Worm (Caenorhabditis elegans) whole organism, L2 larva: ENCODE measurements around the gene tebp-1.

Experiments used
- C34F6.9 ChIP-seq: fragments of 150-350 bp; optimal IDR thresholded peaks from 2 replicates; lab custom pipeline; 2014; ENCODE audit warnings: missing biosample characterization, missing genetic modification characterization
- F13H6.1 ChIP-seq: sonication (generic microtip); optimal IDR thresholded peaks from 2 replicates; lab custom pipeline; 2016; ENCODE audit warnings: missing genetic modification characterization, missing compliant biosample characterization
- R02D3.7 ChIP-seq: fragments of 150-350 bp; optimal IDR thresholded peaks from 2 replicates; lab custom pipeline; 2014; ENCODE audit warnings: missing biosample characterization, missing genetic modification characterization
- Y55F3AM.14 ChIP-seq: fragments of 200-800 bp; sonication (Bioruptor generic); optimal IDR thresholded peaks from 2 replicates; lab custom pipeline; 2018; ENCODE audit warnings: mild to moderate bottlenecking, missing genetic modification characterization, missing compliant biosample characterization
- ZK546.5 ChIP-seq: sonication (generic microtip); optimal IDR thresholded peaks from 2 replicates; lab custom pipeline; 2017; ENCODE audit warnings: missing biosample characterization, missing genetic modification characterization
- alr-1 ChIP-seq: fragments of 150-350 bp; optimal IDR thresholded peaks from 2 replicates; lab custom pipeline; 2014; ENCODE audit warnings: missing biosample characterization, missing genetic modification characterization
- aly-2 ChIP-seq: fragments of 150-350 bp; optimal IDR thresholded peaks from 2 replicates; lab custom pipeline; 2014; ENCODE audit warnings: missing biosample characterization, missing genetic modification characterization
- ama-1 ChIP-seq: fragments of 150-350 bp; optimal IDR thresholded peaks from 2 replicates; lab custom pipeline; 2018; ENCODE audit warnings: inconsistent platforms
- blmp-1 ChIP-seq: sonication (generic microtip); optimal IDR thresholded peaks from 2 replicates; lab custom pipeline; 2017; ENCODE audit warnings: missing genetic modification characterization, mild to moderate bottlenecking, missing compliant biosample characterization, antibody characterized with exemption, moderate library complexity; ENCODE audit not compliant: insufficient read depth
- ceh-16 ChIP-seq: fragments of 150-350 bp; optimal IDR thresholded peaks from 2 replicates; lab custom pipeline; 2014; ENCODE audit warnings: missing biosample characterization, missing genetic modification characterization
- ceh-82 ChIP-seq: fragments of 150-350 bp; optimal IDR thresholded peaks from 2 replicates; lab custom pipeline; 2014; ENCODE audit warnings: missing biosample characterization, missing genetic modification characterization
- crh-2 ChIP-seq: sonication (generic microtip); optimal IDR thresholded peaks from 2 replicates; lab custom pipeline; 2017; ENCODE audit warnings: missing biosample characterization, missing genetic modification characterization
- dmd-4 ChIP-seq: sonication (generic microtip); optimal IDR thresholded peaks from 2 replicates; lab custom pipeline; 2017; ENCODE audit warnings: missing biosample characterization, missing genetic modification characterization
- egl-27 ChIP-seq: sonication (generic microtip); optimal IDR thresholded peaks from 3 replicates; lab custom pipeline; 2017; ENCODE audit warnings: missing biosample characterization, missing genetic modification reagents, missing genetic modification characterization
- elt-1 ChIP-seq: fragments of 150-350 bp; optimal IDR thresholded peaks from 2 replicates; lab custom pipeline; 2014; ENCODE audit warnings: missing biosample characterization, missing genetic modification characterization
- elt-3 ChIP-seq: sonication (generic microtip); optimal IDR thresholded peaks from 2 replicates; lab custom pipeline; 2017; ENCODE audit warnings: missing biosample characterization, missing genetic modification characterization
- fos-1 ChIP-seq: fragments of 150-350 bp; optimal IDR thresholded peaks from 2 replicates; lab custom pipeline; 2014; ENCODE audit warnings: missing biosample characterization, missing genetic modification characterization
- gmeb-1 ChIP-seq: fragments of 150-350 bp; optimal IDR thresholded peaks from 2 replicates; lab custom pipeline; 2014; ENCODE audit warnings: missing biosample characterization, missing genetic modification characterization
- lin-11 ChIP-seq: fragments of 150-350 bp; sonication (generic microtip); optimal IDR thresholded peaks from 2 replicates; lab custom pipeline; 2014; ENCODE audit warnings: missing biosample characterization, missing genetic modification characterization, inconsistent platforms, mixed read lengths
- lin-13 ChIP-seq: fragments of 150-350 bp; optimal IDR thresholded peaks from 2 replicates; lab custom pipeline; 2014; ENCODE audit warnings: missing biosample characterization, missing genetic modification reagents, missing genetic modification characterization
- lin-39 ChIP-seq: fragments of 150-350 bp; optimal IDR thresholded peaks from 2 replicates; lab custom pipeline; 2014; ENCODE audit warnings: missing biosample characterization, missing genetic modification reagents, missing genetic modification characterization
- lsy-2 ChIP-seq, 2 experiments: fragments of 150-350 bp in 1 of 2; sonication (generic microtip) in 1 of 2; optimal IDR thresholded peaks; 2 replicates each; lab custom pipeline; 2014 to 2017; ENCODE audit warnings: missing biosample characterization in 2 of 2, missing genetic modification characterization in 2 of 2
- mab-5 ChIP-seq: fragments of 150-350 bp; optimal IDR thresholded peaks from 2 replicates; lab custom pipeline; 2014; ENCODE audit warnings: missing biosample characterization, missing genetic modification characterization
- mbf-1 ChIP-seq: sonication (generic microtip); optimal IDR thresholded peaks from 2 replicates; lab custom pipeline; 2017; ENCODE audit warnings: missing biosample characterization, missing genetic modification characterization
- mdl-1 ChIP-seq, 2 experiments: fragments of 150-350 bp in 1 of 2; sonication (generic microtip) in 1 of 2; optimal IDR thresholded peaks; 2 replicates each; lab custom pipeline; 2017; ENCODE audit warnings: missing biosample characterization in 2 of 2, missing genetic modification characterization in 2 of 2
- nhr-10 ChIP-seq: sonication (generic microtip); optimal IDR thresholded peaks from 2 replicates; lab custom pipeline; 2017; ENCODE audit warnings: missing biosample characterization, missing genetic modification characterization
- nhr-11 ChIP-seq: fragments of 150-350 bp; optimal IDR thresholded peaks from 2 replicates; lab custom pipeline; 2014; ENCODE audit warnings: missing biosample characterization, missing genetic modification characterization
- nhr-12 ChIP-seq: fragments of 150-350 bp; optimal IDR thresholded peaks from 2 replicates; lab custom pipeline; 2014; ENCODE audit warnings: missing biosample characterization, missing genetic modification characterization
- nhr-129 ChIP-seq: fragments of 150-350 bp; optimal IDR thresholded peaks from 2 replicates; lab custom pipeline; 2014; ENCODE audit warnings: missing biosample characterization, missing genetic modification characterization
- nhr-21 ChIP-seq: fragments of 150-350 bp; optimal IDR thresholded peaks from 2 replicates; lab custom pipeline; 2014; ENCODE audit warnings: missing biosample characterization, missing genetic modification characterization
- nhr-23 ChIP-seq: fragments of 150-350 bp; optimal IDR thresholded peaks from 2 replicates; lab custom pipeline; 2014; ENCODE audit warnings: missing biosample characterization, missing genetic modification reagents, missing genetic modification characterization
- nhr-237 ChIP-seq: fragments of 150-350 bp; optimal IDR thresholded peaks from 2 replicates; lab custom pipeline; 2014; ENCODE audit warnings: missing biosample characterization, missing genetic modification characterization
- nhr-25 ChIP-seq: fragments of 150-350 bp; sonication (generic microtip); optimal IDR thresholded peaks from 3 replicates; lab custom pipeline; 2014; ENCODE audit warnings: missing biosample characterization, missing genetic modification characterization
- nhr-6 ChIP-seq: fragments of 150-350 bp; optimal IDR thresholded peaks from 2 replicates; lab custom pipeline; 2014; ENCODE audit warnings: missing biosample characterization, missing genetic modification characterization
- nhr-77 ChIP-seq: fragments of 150-350 bp; optimal IDR thresholded peaks from 2 replicates; lab custom pipeline; 2014; ENCODE audit warnings: missing biosample characterization, missing genetic modification characterization
- peb-1 ChIP-seq: fragments of 150-350 bp; optimal IDR thresholded peaks from 2 replicates; lab custom pipeline; 2014; ENCODE audit warnings: missing biosample characterization, missing genetic modification characterization
- sem-4 ChIP-seq: fragments of 150-350 bp; optimal IDR thresholded peaks from 2 replicates; lab custom pipeline; 2014; ENCODE audit warnings: missing biosample characterization, missing genetic modification reagents, missing genetic modification characterization
- skn-1 ChIP-seq: sonication (generic microtip); optimal IDR thresholded peaks from 2 replicates; lab custom pipeline; 2017; ENCODE audit warnings: missing biosample characterization, missing genetic modification characterization
- sma-3 ChIP-seq: sonication (generic microtip); optimal IDR thresholded peaks from 2 replicates; lab custom pipeline; 2016; ENCODE audit warnings: missing genetic modification reagents, missing genetic modification characterization, missing compliant biosample characterization
- sma-9 ChIP-seq, 2 experiments: fragments of 150-350 bp in 1 of 2; sonication (generic microtip) in 1 of 2; optimal IDR thresholded peaks; 2 replicates each; lab custom pipeline; 2014 to 2016; ENCODE audit warnings: missing genetic modification characterization in 2 of 2, mild to moderate bottlenecking in 1 of 2, missing biosample characterization in 1 of 2, missing compliant biosample characterization in 1 of 2, missing genetic modification reagents in 1 of 2, moderate library complexity in 1 of 2
- snpc-4 ChIP-seq: fragments of 150-350 bp; optimal IDR thresholded peaks from 2 replicates; lab custom pipeline; 2014; ENCODE audit warnings: missing biosample characterization, missing genetic modification characterization
- unc-39 ChIP-seq: fragments of 150-350 bp; optimal IDR thresholded peaks from 2 replicates; lab custom pipeline; 2014; ENCODE audit warnings: missing biosample characterization, missing genetic modification characterization
- unc-55 ChIP-seq: fragments of 150-350 bp; sonication (generic microtip); optimal IDR thresholded peaks from 3 replicates; lab custom pipeline; 2014; ENCODE audit warnings: missing biosample characterization, missing genetic modification reagents, missing genetic modification characterization
- unc-62 ChIP-seq: fragments of 150-350 bp; optimal IDR thresholded peaks from 2 replicates; lab custom pipeline; 2014; ENCODE audit warnings: missing biosample characterization, missing genetic modification reagents, missing genetic modification characterization
- zag-1 ChIP-seq: fragments of 150-350 bp; optimal IDR thresholded peaks from 2 replicates; lab custom pipeline; 2014; ENCODE audit warnings: missing biosample characterization, missing genetic modification characterization
- ztf-1 ChIP-seq: fragments of 200-800 bp; sonication (Bioruptor generic); conservative IDR thresholded peaks from 2 replicates; pipeline ENCODE4 v1.3.6; 2022; ENCODE audit warnings: missing genetic modification characterization, missing compliant biosample characterization
- ztf-11 ChIP-seq: sonication (generic microtip); optimal IDR thresholded peaks from 2 replicates; lab custom pipeline; 2017; ENCODE audit warnings: missing biosample characterization, missing genetic modification characterization
- ztf-4 ChIP-seq: fragments of 150-350 bp; optimal IDR thresholded peaks from 2 replicates; lab custom pipeline; 2014; ENCODE audit warnings: missing biosample characterization, missing genetic modification characterization

The tebp-1 gene

DNA sequence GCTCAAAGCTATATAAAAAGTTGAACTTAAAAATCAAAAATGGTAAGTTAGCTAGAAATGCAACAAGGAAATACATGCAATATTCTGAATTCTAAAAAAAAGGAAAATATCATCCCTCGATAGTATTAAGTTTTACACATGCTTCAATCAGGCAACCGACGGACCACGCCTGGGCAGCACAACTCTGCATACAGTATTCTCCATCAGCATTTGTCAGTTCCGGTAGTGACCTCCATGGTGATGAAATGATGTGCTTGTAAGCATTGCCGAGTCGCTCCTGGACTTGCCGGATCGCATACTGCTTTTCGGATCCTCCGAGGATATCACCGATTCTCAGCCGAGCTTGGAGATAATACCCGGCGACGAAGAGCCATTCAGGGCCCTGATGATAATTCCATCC is 11.1 kb upstream of the tebp-1 start:
- TF ChIP-seq lsy-2 (tag; optimal IDR thresholded peaks at IDR 0.05; lab: Kevin White, UChicago) (peak in 1 of 2 experiments; percentile 15), peb-1 (no peak)

DNA sequence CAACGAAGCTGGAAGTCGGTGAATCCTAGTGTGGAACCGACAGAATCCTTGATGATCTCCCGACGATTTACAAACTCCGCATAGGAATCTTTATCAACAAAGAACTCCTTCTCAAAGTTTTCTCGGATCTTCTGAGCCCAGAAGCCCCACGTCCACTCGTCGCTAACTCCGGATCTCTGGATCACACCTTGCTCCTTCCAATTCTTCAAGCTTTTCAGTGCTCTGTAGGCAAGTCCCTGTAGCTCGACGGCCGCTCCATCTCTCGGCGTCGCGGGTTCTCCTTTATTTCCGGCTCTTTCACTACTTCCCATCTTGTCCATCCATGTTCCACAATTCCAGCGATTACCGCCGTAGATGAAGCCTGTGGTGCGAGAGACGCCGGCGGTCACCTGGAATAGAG is 10.5 kb upstream of the tebp-1 start:
- TF ChIP-seq nhr-21 (tag; lab: Kevin White, UChicago): no peak
- no peak for TF ChIP-seq ztf-11 (tag; lab: Kevin White, UChicago)
- TF ChIP-seq unc-39 (tag; lab: Kevin White, UChicago): no peak
- TF ChIP-seq nhr-77 (tag; lab: Kevin White, UChicago): no peak
- no peak for TF ChIP-seq nhr-11 (tag; lab: Kevin White, UChicago)
- TF ChIP-seq ztf-1 (GFP tag; lab: Robert Waterston, UW): no peak
- TF ChIP-seq Y55F3AM.14 (GFP tag; lab: Kevin White, UChicago): no peak
- no peak for TF ChIP-seq lin-39 (tag; lab: Kevin White, UChicago)
- no peak for TF ChIP-seq nhr-129 (tag; lab: Kevin White, UChicago)
- no peak for TF ChIP-seq lin-11
- TF ChIP-seq nhr-237 (tag; lab: Kevin White, UChicago): no peak
- no peak for TF ChIP-seq lsy-2 (tag; optimal IDR thresholded peaks at IDR 0.05; lab: Kevin White, UChicago)
- no peak for TF ChIP-seq sma-9 (GFP tag; optimal IDR thresholded peaks at IDR 0.05; lab: Kevin White, UChicago)
- TF ChIP-seq sma-9 (tag; optimal IDR thresholded peaks at IDR 0.05; lab: Kevin White, UChicago): no peak
- TF ChIP-seq elt-3: no peak
- no peak for TF ChIP-seq aly-2
- TF ChIP-seq egl-27 (tag; lab: Kevin White, UChicago): no peak

ce11 chrII:14357936-14358416 is 3.8 kb upstream of the tebp-1 start, which contains the start of the genes agl-1 and pfs-2:
Gene agl-1 (minus strand): TSS chrII:14358113.
Gene pfs-2 (plus strand): TSS chrII:14358366.
- TF ChIP-seq F13H6.1 (tag; lab: Kevin White, UChicago): peak; percentile 64
- TF ChIP-seq unc-55: peak; percentile 84
- peak; percentile 48 for TF ChIP-seq snpc-4 (tag; lab: Kevin White, UChicago)
- TF ChIP-seq peb-1: no peak
- TF ChIP-seq egl-27 (tag; lab: Kevin White, UChicago): peak; percentile 10
- TF ChIP-seq alr-1 (tag; lab: Kevin White, UChicago): no peak
- no peak for TF ChIP-seq ztf-1 (GFP tag; lab: Robert Waterston, UW)
- no peak for TF ChIP-seq nhr-6 (tag; lab: Kevin White, UChicago)
- TF ChIP-seq nhr-25: peak; percentile 42
- peak; percentile 51 to 75 for TF ChIP-seq mdl-1 (tag; optimal IDR thresholded peaks at IDR 0.05; lab: Kevin White, UChicago)
- no peak for TF ChIP-seq unc-62 (GFP tag; lab: Kevin White, UChicago)
- TF ChIP-seq nhr-12 (tag; lab: Kevin White, UChicago): no peak
- no peak for TF ChIP-seq elt-1
- TF ChIP-seq skn-1 (tag; lab: Kevin White, UChicago): no peak
- TF ChIP-seq nhr-77 (tag; lab: Kevin White, UChicago): no peak
- TF ChIP-seq mab-5 (tag; lab: Kevin White, UChicago): peak; percentile 53
- no peak for TF ChIP-seq ceh-16 (tag; lab: Kevin White, UChicago)
- peak; percentile 82 for TF ChIP-seq crh-2 (tag; lab: Kevin White, UChicago)
- no peak for TF ChIP-seq ztf-4
- TF ChIP-seq sma-3 (GFP tag; lab: Kevin White, UChicago): peak; percentile 40
- TF ChIP-seq sma-9 (GFP tag; optimal IDR thresholded peaks at IDR 0.05; lab: Kevin White, UChicago): peak; percentile 63
- TF ChIP-seq sma-9 (tag; optimal IDR thresholded peaks at IDR 0.05; lab: Kevin White, UChicago): no peak
- peak; percentile 81 for TF ChIP-seq nhr-129 (tag; lab: Kevin White, UChicago)
- TF ChIP-seq Y55F3AM.14 (GFP tag; lab: Kevin White, UChicago): peak; percentile 51
- TF ChIP-seq lin-13 (GFP tag; lab: Kevin White, UChicago): peak; percentile 77
- peak; percentile 7 for TF ChIP-seq lin-11
- TF ChIP-seq ZK546.5 (tag; lab: Kevin White, UChicago): peak; percentile 43
- TF ChIP-seq mbf-1 (tag; lab: Kevin White, UChicago): no peak
- TF ChIP-seq nhr-23 (tag; lab: Kevin White, UChicago): no peak
- no peak for TF ChIP-seq dmd-4 (tag; lab: Kevin White, UChicago)
- TF ChIP-seq ceh-82 (tag; lab: Kevin White, UChicago): no peak
- peak; percentile 31 for TF ChIP-seq fos-1 (tag; lab: Kevin White, UChicago)
- peak; percentile 2 for TF ChIP-seq blmp-1
- no peak for TF ChIP-seq aly-2
- no peak for TF ChIP-seq lin-39 (tag; lab: Kevin White, UChicago)
- TF ChIP-seq ama-1: peak; percentile 25
- peak; percentile 39 for TF ChIP-seq zag-1
- peak; percentile 91 for TF ChIP-seq C34F6.9 (tag; lab: Kevin White, UChicago)
- TF ChIP-seq sem-4 (tag; lab: Kevin White, UChicago): peak; percentile 22
- no peak for TF ChIP-seq unc-39 (tag; lab: Kevin White, UChicago)
- peak; percentile 82 to 93 for TF ChIP-seq lsy-2 (tag; optimal IDR thresholded peaks at IDR 0.05; lab: Kevin White, UChicago)
- TF ChIP-seq R02D3.7 (tag; lab: Kevin White, UChicago): no peak
- TF ChIP-seq elt-3: no peak
- no peak for TF ChIP-seq nhr-10 (tag; lab: Kevin White, UChicago)
- TF ChIP-seq gmeb-1 (tag; lab: Kevin White, UChicago): peak; percentile 90
- TF ChIP-seq nhr-237 (tag; lab: Kevin White, UChicago): no peak
- no peak for TF ChIP-seq nhr-21 (tag; lab: Kevin White, UChicago)
